Fruit fly (Drosophila melanogaster): ENCODE data around the gene bdwf.

bdwf gene

dm6 chr3R:17042838-17043569 is at the start of gene bdwf, which contains the start of gene Patr-1 (continued):
- TF ChIP-seq Fer2 (tag; optimal IDR thresholded peaks at IDR 0.05): no peak
- TF ChIP-seq hbn (GFP tag; IDR thresholded peaks at IDR 0.05; ENCODE audit: partially characterized antibody): peak; percentile 84
- TF ChIP-seq slp2 (GFP tag; optimal IDR thresholded peaks at IDR 0.05): peak; percentile 10
- peak; percentile 81 for TF ChIP-seq sens (GFP tag)
- peak; percentile 85 for TF ChIP-seq Doc3 (GFP tag; IDR thresholded peaks at IDR 0.05; ENCODE audit: partially characterized antibody)
- peak; percentile 65 for TF ChIP-seq trem (tag; optimal IDR thresholded peaks at IDR 0.05)
- no peak for TF ChIP-seq CG43689 (GFP tag; IDR thresholded peaks at IDR 0.05)
- TF ChIP-seq Lpt (GFP tag; optimal IDR thresholded peaks at IDR 0.05): no peak
- TF ChIP-seq CG7987 (GFP tag; optimal IDR thresholded peaks at IDR 0.05): no peak
- TF ChIP-seq CG1602 (GFP tag; optimal IDR thresholded peaks at IDR 0.05): no peak
- peak; percentile 51 for TF ChIP-seq Ets97D (GFP tag; optimal IDR thresholded peaks at IDR 0.05)
- no peak for TF ChIP-seq pnt (GFP tag; optimal IDR thresholded peaks at IDR 0.05)
- no peak for TF ChIP-seq Hmx (GFP tag; optimal IDR thresholded peaks at IDR 0.05)
- peak; percentile 44 for TF ChIP-seq CG30020 (tag; optimal IDR thresholded peaks at IDR 0.05)
- TF ChIP-seq CG9609 (GFP tag; optimal IDR thresholded peaks at IDR 0.05): no peak
- no peak for TF ChIP-seq prd (optimal IDR thresholded peaks at IDR 0.05)
- no peak for TF ChIP-seq prd (GFP tag; IDR thresholded peaks at IDR 0.05)
- peak; percentile 68 for TF ChIP-seq CG17361 (GFP tag; IDR thresholded peaks at IDR 0.05)
- TF ChIP-seq CG10543 (GFP tag; optimal IDR thresholded peaks at IDR 0.05): peak; percentile 10
- TF ChIP-seq B-H1 (GFP tag; IDR thresholded peaks at IDR 0.05): no peak
- no peak for TF ChIP-seq gcm2 (GFP tag; optimal IDR thresholded peaks at IDR 0.05)
- TF ChIP-seq grau (tag; optimal IDR thresholded peaks at IDR 0.05): peak; percentile 20
- peak; percentile 93 for TF ChIP-seq CG16813 (GFP tag; IDR thresholded peaks at IDR 0.05; ENCODE audit: partially characterized antibody)
- TF ChIP-seq Camta (GFP tag; optimal IDR thresholded peaks at IDR 0.05): no peak
- TF ChIP-seq kay (GFP tag; optimal IDR thresholded peaks at IDR 0.05): no peak
- TF ChIP-seq CG4820 (GFP tag; optimal IDR thresholded peaks at IDR 0.05): no peak
- no peak for TF ChIP-seq CG4707 (GFP tag; optimal IDR thresholded peaks at IDR 0.05)
- TF ChIP-seq sens-2 (GFP tag; IDR thresholded peaks at IDR 0.05): no peak
- no peak for TF ChIP-seq Atf6 (GFP tag; IDR thresholded peaks at IDR 0.05)
- no peak for TF ChIP-seq CG31388 (GFP tag; optimal IDR thresholded peaks at IDR 0.05)
- peak; percentile 36 for TF ChIP-seq CG8924 (tag; optimal IDR thresholded peaks at IDR 0.05)
- TF ChIP-seq CG6272 (GFP tag; IDR thresholded peaks at IDR 0.05): no peak
- TF ChIP-seq usp (GFP tag; optimal IDR thresholded peaks at IDR 0.05): no peak
- TF ChIP-seq crp (GFP tag; optimal IDR thresholded peaks at IDR 0.05): peak in 1 of 2 experiments; percentile 6
- TF ChIP-seq CG32772 (GFP tag; IDR thresholded peaks at IDR 0.05): no peak
- TF ChIP-seq ind (GFP tag; optimal IDR thresholded peaks at IDR 0.05): peak; percentile 37
- peak; percentile 30 for TF ChIP-seq CG18764 (GFP tag; optimal IDR thresholded peaks at IDR 0.05)
- no peak for TF ChIP-seq CG6175 (GFP tag; IDR thresholded peaks at IDR 0.05)
- TF ChIP-seq mld (GFP tag; IDR thresholded peaks at IDR 0.05; ENCODE audit: partially characterized antibody): peak; percentile 92
- TF ChIP-seq CG3847 (GFP tag; IDR thresholded peaks at IDR 0.05): peak; percentile 25; the same call in 1 of the 2 replicates
- no peak for TF ChIP-seq run (tag; optimal IDR thresholded peaks at IDR 0.05)
- peak; percentile 43 for TF ChIP-seq phol (tag; optimal IDR thresholded peaks at IDR 0.05)
- TF ChIP-seq z (GFP tag; IDR thresholded peaks at IDR 0.05): no peak
- TF ChIP-seq CG1603 (tag; optimal IDR thresholded peaks at IDR 0.05): peak; percentile 3
- TF ChIP-seq psq (GFP tag; optimal IDR thresholded peaks at IDR 0.05): no peak
- TF ChIP-seq Myb (GFP tag; optimal IDR thresholded peaks at IDR 0.05): no peak
- peak; percentile 2 for TF ChIP-seq Nf-YC (tag; optimal IDR thresholded peaks at IDR 0.05)
- peak; percentile 88 for TF ChIP-seq unc-4 (GFP tag; IDR thresholded peaks at IDR 0.05; ENCODE audit: partially characterized antibody)
- no peak for TF ChIP-seq croc (GFP tag; conservative IDR thresholded peaks at IDR 0.05)
- no peak for TF ChIP-seq CG9876 (GFP tag; optimal IDR thresholded peaks at IDR 0.05)
- TF ChIP-seq ase (GFP tag; IDR thresholded peaks at IDR 0.05): no peak
